Worm (Caenorhabditis elegans): ENCODE data around the gene zig-3.

ce11 chrX:7900180-7900579 lies 30.4 kb upstream of the zig-3 start:
- TF ChIP-seq ets-4 (tag; optimal IDR thresholded peaks at IDR 0.05) (no peak), sox-4 (tag; optimal IDR thresholded peaks at IDR 0.05) (no peak), C38D4.7 (GFP tag; optimal IDR thresholded peaks at IDR 0.05) (no peak), ahr-1 (tag; optimal IDR thresholded peaks at IDR 0.05) (no peak), lin-11 (tag; optimal IDR thresholded peaks at IDR 0.05) (no peak), ttx-3 (tag; optimal IDR thresholded peaks at IDR 0.05) (no peak), pha-4 (tag; optimal IDR thresholded peaks at IDR 0.05) (no peak), syd-9 (tag; optimal IDR thresholded peaks at IDR 0.05) (no peak), unc-3 (GFP tag; conservative IDR thresholded peaks at IDR 0.05) (no peak), unc-3 (tag; optimal IDR thresholded peaks at IDR 0.05) (no peak), T23F11.4 (GFP tag; optimal IDR thresholded peaks at IDR 0.05) (no peak), pat-9 (tag; optimal IDR thresholded peaks at IDR 0.05) (no peak), hlh-8 (tag; optimal IDR thresholded peaks at IDR 0.05) (no peak)

Data from whole organism, late embryonic.